Worm (Caenorhabditis elegans) whole organism, dauer: ENCODE measurements around the gene C45B11.6.

Experiments
- unc-62 ChIP-seq: sonication (generic microtip); optimal IDR thresholded peaks from 2 replicates; lab custom pipeline; 2017; ENCODE audit warnings: missing biosample characterization, missing genetic modification reagents, missing genetic modification characterization

The C45B11.6 gene

ce11 chrV:11034748-11035147 is 9.1 kb upstream of the C45B11.6 start, which contains the start of gene pptr-2:
Gene pptr-2, minus strand, starts transcription at chrV:11034931.
- no peak for TF ChIP-seq unc-62 (GFP tag; lab: Kevin White, UChicago)

ce11 chrV:11039379-11039954 is 4.4 kb upstream of the C45B11.6 start, which contains the start of gene pak-2:
Gene pak-2, minus strand, starts transcription at chrV:11039429.
- no peak for TF ChIP-seq unc-62 (GFP tag; lab: Kevin White, UChicago)

- no peak for TF ChIP-seq unc-62 (GFP tag; lab: Kevin White, UChicago)
Observed at ce11 chrV:11040020-11040419, 3.8 kb upstream of the C45B11.6 start, which contains the start of gene C45B11.9. Gene C45B11.9, plus strand, starts transcription at chrV:11040320.

ce11 chrV:11040473-11040872 is 3.4 kb upstream of the C45B11.6 start, which contains the start of gene C45B11.8:
Gene C45B11.8, plus strand, starts transcription at chrV:11040773.
- no peak for TF ChIP-seq unc-62 (GFP tag; lab: Kevin White, UChicago)

ce11 chrV:11041499-11041898 is 2.4 kb upstream of the C45B11.6 start, which contains the start of gene C45B11.5:
Gene C45B11.5, plus strand, starts transcription at chrV:11041799.
- no peak for TF ChIP-seq unc-62 (GFP tag; lab: Kevin White, UChicago)

- TF ChIP-seq unc-62 (GFP tag; lab: Kevin White, UChicago): no peak
Observed at ce11 chrV:11042538-11042937, 1.3 kb upstream of the C45B11.6 start, which contains the start of gene C45B11.2. Gene C45B11.2, plus strand, starts transcription at chrV:11042710.

ce11 chrV:11046730-11047129 is 2.9 kb downstream of the C45B11.6 start, which contains the start of gene dhs-18:
Gene dhs-18, minus strand, starts transcription at chrV:11046833.
- TF ChIP-seq unc-62 (GFP tag; lab: Kevin White, UChicago): no peak

ce11 chrV:11048678-11049077 is 4.8 kb downstream of the C45B11.6 start, which contains the start of gene srh-74:
Gene srh-74, minus strand, starts transcription at chrV:11048778.
- TF ChIP-seq unc-62 (GFP tag; lab: Kevin White, UChicago): no peak

ce11 chrV:11051921-11052320 is 8.1 kb downstream of the C45B11.6 start, which contains the start of gene T04C12.33:
Gene T04C12.33, plus strand, starts transcription at chrV:11052221.
- TF ChIP-seq unc-62 (GFP tag; lab: Kevin White, UChicago): no peak

- TF ChIP-seq unc-62 (GFP tag; lab: Kevin White, UChicago): no peak
Observed at ce11 chrV:11053827-11054226, 10.0 kb downstream of the C45B11.6 start, which contains the start of gene T04C12.7. Gene T04C12.7, plus strand, starts transcription at chrV:11054127.

ce11 chrV:11056484-11056883 is 12.6 kb downstream of the C45B11.6 start:
- no peak for TF ChIP-seq unc-62 (GFP tag; lab: Kevin White, UChicago)

- no peak for TF ChIP-seq unc-62 (GFP tag; lab: Kevin White, UChicago)
Observed at ce11 chrV:11057043-11057442, 13.2 kb downstream of the C45B11.6 start, which contains the start of gene srh-75. Gene srh-75, minus strand, starts transcription at chrV:11057143.

- TF ChIP-seq unc-62 (GFP tag; lab: Kevin White, UChicago): no peak
Observed at ce11 chrV:11059180-11059579, 15.3 kb downstream of the C45B11.6 start, which contains the start of gene T04C12.1. Gene T04C12.1, minus strand, starts transcription at chrV:11059269.

- no peak for TF ChIP-seq unc-62 (GFP tag; lab: Kevin White, UChicago)
Observed at ce11 chrV:11060239-11060984, 16.5 kb downstream of the C45B11.6 start, which contains the start of gene T04C12.11. Gene T04C12.11, minus strand, starts transcription at chrV:11060289.

- no peak for TF ChIP-seq unc-62 (GFP tag; lab: Kevin White, UChicago)
Observed at ce11 chrV:11061887-11062286, 18.0 kb downstream of the C45B11.6 start.

- TF ChIP-seq unc-62 (GFP tag; lab: Kevin White, UChicago): no peak
Observed at ce11 chrV:11063115-11063514, 19.2 kb downstream of the C45B11.6 start, which contains the start of gene T04C12.9. Gene T04C12.9, minus strand, starts transcription at chrV:11063215.
